Worm (Caenorhabditis elegans) whole organism, L1 larva: ENCODE results near the gene F59A6.4.

Experiments
- C16A3.4 ChIP-seq: fragments of 150-350 bp; optimal IDR thresholded peaks from 2 replicates; lab custom pipeline; 2014; ENCODE audit warnings: missing biosample characterization, missing genetic modification characterization
- ceh-82 ChIP-seq, 3 experiments: fragments of 150-350 bp in 1 of 3; sonication (generic microtip) in 2 of 3; optimal IDR thresholded peaks; 2 replicates each; lab custom pipeline; 2014 to 2017; ENCODE audit warnings: missing biosample characterization in 3 of 3, missing genetic modification characterization in 3 of 3
- elt-3 ChIP-seq, 6 experiments: fragments of 150-350 bp in 1 of 6; sonication (generic microtip); optimal IDR thresholded peaks; 2 replicates each; lab custom pipeline; 2017 to 2018; ENCODE audit warnings: missing biosample characterization in 6 of 6, missing genetic modification characterization in 6 of 6, inconsistent platforms in 1 of 6
- ets-5 ChIP-seq: fragments of 200-800 bp; sonication (Bioruptor generic); IDR thresholded peaks from 2 replicates; pipeline ENCODE4 v1.3.6; 2022; ENCODE audit warnings: missing genetic modification characterization, missing compliant biosample characterization
- nhr-11 ChIP-seq: fragments of 150-350 bp; optimal IDR thresholded peaks from 2 replicates; lab custom pipeline; 2014; ENCODE audit warnings: missing biosample characterization, missing genetic modification characterization
- nhr-77 ChIP-seq: fragments of 150-350 bp; optimal IDR thresholded peaks from 2 replicates; lab custom pipeline; 2014; ENCODE audit warnings: missing biosample characterization, missing genetic modification characterization
- ztf-11 ChIP-seq, 2 experiments: sonication (generic microtip); optimal IDR thresholded peaks; 2 replicates each; lab custom pipeline; 2016 to 2017; ENCODE audit warnings: missing genetic modification characterization in 2 of 2, missing biosample characterization in 1 of 2, missing compliant biosample characterization in 1 of 2

- TF ChIP-seq ets-5 (GFP tag; lab: Robert Waterston, UW), result no peak
- no peak for TF ChIP-seq elt-3 (tag; optimal IDR thresholded peaks at IDR 0.05; lab: Kevin White, UChicago)
- TF ChIP-seq ztf-11 (tag; optimal IDR thresholded peaks at IDR 0.05; lab: Kevin White, UChicago), result no peak
- no peak for TF ChIP-seq nhr-77 (tag; lab: Kevin White, UChicago)
- no peak for TF ChIP-seq ceh-82 (tag; optimal IDR thresholded peaks at IDR 0.05; lab: Kevin White, UChicago)
- TF ChIP-seq C16A3.4, result no peak
- no peak for TF ChIP-seq nhr-11
These were observed 11.9 kb upstream of the F59A6.4 start, which contains the start of gene pigb-1 for ce11 chrII:4992977-4993376.
